In genomic region chrIV:1659045-1659741, ce11 we compare ENCODE assay signal across 2 worm cellular contexts.
TF ChIP-seq lines count a peak whose summit lies in the region.

Gene rps-28 (plus strand): TSS chrIV:1659691.

TF ChIP-seq in whole organism, L1 larva, 84 proteins besides CTCF, POLR2A, EP300 and RAD21 (continued from another document):
- TF ChIP-seq lin-15B (tag; optimal IDR thresholded peaks at IDR 0.05; lab: Kevin White, UChicago) (peak; percentile 95), mef-2 (tag; optimal IDR thresholded peaks at IDR 0.05; lab: Kevin White, UChicago) (peak; percentile 44), nhr-19 (GFP tag; conservative IDR thresholded peaks at IDR 0.05; lab: Robert Waterston, UW) (peak; percentile 96), nhr-47 (tag; optimal IDR thresholded peaks at IDR 0.05; lab: Kevin White, UChicago) (peak; percentile 98), lsy-2 (tag; optimal IDR thresholded peaks at IDR 0.05; lab: Kevin White, UChicago) (peak; percentile 96 to 97), elt-3 (tag; optimal IDR thresholded peaks at IDR 0.05; lab: Kevin White, UChicago) (peak; percentile 70 to 99 (median 94)), rnt-1 (tag; optimal IDR thresholded peaks at IDR 0.05; lab: Kevin White, UChicago) (peak; percentile 97), pqm-1 (tag; optimal IDR thresholded peaks at IDR 0.05; lab: Kevin White, UChicago) (peak; percentile 39), hpl-2 (GFP tag; optimal IDR thresholded peaks at IDR 0.05; lab: Kevin White, UChicago) (peak; percentile 94), blmp-1 (tag; optimal IDR thresholded peaks at IDR 0.05; lab: Kevin White, UChicago) (peak; percentile 84), nhr-12 (tag; optimal IDR thresholded peaks at IDR 0.05; lab: Kevin White, UChicago) (no peak), nhr-85 (tag; lab: Kevin White, UChicago) (peak; percentile 97), ets-5 (GFP tag; IDR thresholded peaks at IDR 0.05; lab: Robert Waterston, UW) (no peak), mdl-1 (tag; optimal IDR thresholded peaks at IDR 0.05; lab: Kevin White, UChicago) (peak in 1 of 2 experiments; percentile 95), ztf-11 (tag; optimal IDR thresholded peaks at IDR 0.05; lab: Kevin White, UChicago) (peak; percentile 75 to 87), zag-1 (tag; optimal IDR thresholded peaks at IDR 0.05; lab: Kevin White, UChicago) (peak; percentile 79), mep-1 (tag; optimal IDR thresholded peaks at IDR 0.05; lab: Kevin White, UChicago) (peak; percentile 98), dpl-1 (GFP tag; optimal IDR thresholded peaks at IDR 0.05; lab: Kevin White, UChicago) (peak; percentile 89 to 91 (median 89)), ceh-90 (tag; optimal IDR thresholded peaks at IDR 0.05; lab: Kevin White, UChicago) (peak; percentile 66), C04F5.9 (tag; optimal IDR thresholded peaks at IDR 0.05; lab: Kevin White, UChicago) (peak; percentile 90), egl-13 (tag; optimal IDR thresholded peaks at IDR 0.05; lab: Kevin White, UChicago) (peak; percentile 90), Y116A8C.19 (tag; optimal IDR thresholded peaks at IDR 0.05; lab: Kevin White, UChicago; ENCODE audit: borderline replicate concordance) (no peak), zip-4 (GFP tag; optimal IDR thresholded peaks at IDR 0.05; lab: Kevin White, UChicago) (peak; percentile 82), nhr-11 (tag; optimal IDR thresholded peaks at IDR 0.05; lab: Kevin White, UChicago) (peak; percentile 83)

TF ChIP-seq in whole organism, young adult, 124 proteins besides CTCF, POLR2A, EP300 and RAD21 (continued from another document):
- TF ChIP-seq tbp1 (GFP tag; optimal IDR thresholded peaks at IDR 0.05; lab: Kevin White, UChicago) (peak; percentile 77), ZK185.1 (tag; optimal IDR thresholded peaks at IDR 0.05; lab: Kevin White, UChicago; ENCODE audit: poor library complexity, severe bottlenecking) (peak; percentile 90), atf-7 (tag; optimal IDR thresholded peaks at IDR 0.05; lab: Kevin White, UChicago) (peak; percentile 69), B0261.1 (tag; optimal IDR thresholded peaks at IDR 0.05; lab: Kevin White, UChicago) (peak; percentile 27), somi-1 (GFP tag; optimal IDR thresholded peaks at IDR 0.05; lab: Kevin White, UChicago) (peak; percentile 91), B0336.3 (GFP tag; IDR thresholded peaks at IDR 0.05; lab: Robert Waterston, UW) (peak; percentile 92), cebp-1 (GFP tag; IDR thresholded peaks at IDR 0.05; lab: Robert Waterston, UW) (peak; percentile 56; the same call in 1 of the 2 replicates), cebp-1 (tag; optimal IDR thresholded peaks at IDR 0.05; lab: Kevin White, UChicago) (peak; percentile 91), ets-4 (GFP tag; optimal IDR thresholded peaks at IDR 0.05; lab: Kevin White, UChicago) (peak; percentile 23), ama-1 (optimal IDR thresholded peaks at IDR 0.05; lab: Kevin White, UChicago) (no peak), ama-1 (GFP tag; optimal IDR thresholded peaks at IDR 0.05; lab: Kevin White, UChicago) (peak in 1 of 2 experiments; percentile 58), hrde-1 (tag; optimal IDR thresholded peaks at IDR 0.05; lab: Kevin White, UChicago; ENCODE audit: borderline replicate concordance) (peak; percentile 16), bed-1 (GFP tag; IDR thresholded peaks at IDR 0.05; lab: Robert Waterston, UW) (no peak), nfyb-1 (GFP tag; IDR thresholded peaks at IDR 0.05; lab: Robert Waterston, UW) (peak; percentile 95), pbrm-1 (GFP tag; IDR thresholded peaks at IDR 0.05; lab: Robert Waterston, UW) (peak; percentile 95), nhr-27 (tag; optimal IDR thresholded peaks at IDR 0.05; lab: Kevin White, UChicago) (no peak), snpc-1.1 (tag; optimal IDR thresholded peaks at IDR 0.05; lab: Kevin White, UChicago; ENCODE audit: insufficient read depth) (peak; percentile 55), xnd-1 (tag; optimal IDR thresholded peaks at IDR 0.05; lab: Kevin White, UChicago) (peak; percentile 47), ztf-28 (GFP tag; IDR thresholded peaks at IDR 0.05; lab: Robert Waterston, UW) (peak; percentile 86; the same call in 1 of the 2 replicates), mes-4 (tag; optimal IDR thresholded peaks at IDR 0.05; lab: Kevin White, UChicago) (no peak), egrh-3 (GFP tag; IDR thresholded peaks at IDR 0.05; lab: Robert Waterston, UW) (peak; percentile 60), rcor-1 (GFP tag; IDR thresholded peaks at IDR 0.05; lab: Robert Waterston, UW) (peak; percentile 95), hlh-26 (GFP tag; conservative IDR thresholded peaks at IDR 0.05; lab: Robert Waterston, UW) (no peak)
